Fruit fly (Drosophila melanogaster): Measurements from ENCODE around the gene Fim.

DNA sequence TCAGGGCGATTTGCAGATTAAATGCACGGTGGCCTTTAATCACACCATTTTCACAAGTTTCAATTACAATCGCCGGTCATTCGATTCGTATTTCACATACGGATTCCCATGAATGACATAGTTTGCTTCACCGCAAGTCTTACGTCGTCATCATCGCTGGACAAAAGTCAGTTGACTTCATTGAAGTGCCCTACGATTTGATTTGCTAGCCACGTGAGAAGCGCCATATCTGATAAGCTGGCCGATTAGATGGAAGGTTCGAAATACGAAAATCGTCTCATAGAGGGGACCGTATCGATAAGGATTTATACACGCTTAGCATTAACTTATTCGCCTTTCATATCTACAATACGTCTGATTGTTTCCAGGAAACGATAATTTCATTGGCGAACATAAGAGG is 16.7 kb downstream of the Fim start:
- TF ChIP-seq CG8478 (optimal IDR thresholded peaks at IDR 0.05) (no peak), CTCF (optimal IDR thresholded peaks at IDR 0.05) (no peak)

Data from S2 (cell line).